Worm (Caenorhabditis elegans) whole organism, early embryonic: ENCODE results near the gene nhr-122.
"Not testable (repeated sequence)": the region's sequence is repeated elsewhere in the genome, so short reads cannot be mapped to it uniquely, and the experiment has no call there.

Source experiments
- B0310.2 ChIP-seq: sonication (generic microtip); optimal IDR thresholded peaks from 2 replicates; lab custom pipeline; 2016; ENCODE audit warnings: mild to moderate bottlenecking, missing genetic modification characterization, missing compliant biosample characterization
- F13C5.2 ChIP-seq: sonication (generic microtip); optimal IDR thresholded peaks from 2 replicates; lab custom pipeline; 2017; ENCODE audit warnings: mild to moderate bottlenecking, missing genetic modification characterization, inconsistent platforms, missing compliant biosample characterization
- aly-1 ChIP-seq: sonication (generic microtip); optimal IDR thresholded peaks from 2 replicates; lab custom pipeline; 2016; ENCODE audit warnings: missing genetic modification characterization, missing compliant biosample characterization
- ama-1 ChIP-seq: fragments of 150-350 bp; optimal IDR thresholded peaks from 2 replicates; lab custom pipeline; 2014
- ceh-13 ChIP-seq: fragments of 200-800 bp; sonication (Bioruptor generic); optimal IDR thresholded peaks from 2 replicates; lab custom pipeline; 2018; ENCODE audit warnings: mild to moderate bottlenecking, missing genetic modification characterization, missing compliant biosample characterization
- ceh-36 ChIP-seq: sonication (generic microtip); optimal IDR thresholded peaks from 2 replicates; lab custom pipeline; 2016; ENCODE audit warnings: missing genetic modification characterization, inconsistent platforms, missing compliant biosample characterization
- ets-7 ChIP-seq: sonication (generic microtip); optimal IDR thresholded peaks from 2 replicates; lab custom pipeline; 2016; ENCODE audit warnings: missing genotype, missing genetic modification characterization, missing compliant biosample characterization
- flt-1 ChIP-seq: fragments of 200-800 bp; sonication (Bioruptor generic); IDR thresholded peaks from 2 replicates; pipeline ENCODE4 v1.3.6; 2022; ENCODE audit warnings: missing genetic modification characterization, missing compliant biosample characterization
- hmbx-1 ChIP-seq: sonication (generic microtip); optimal IDR thresholded peaks from 2 replicates; lab custom pipeline; 2016; ENCODE audit warnings: mild to moderate bottlenecking, missing genetic modification characterization, missing compliant biosample characterization
- hmg-4 ChIP-seq: fragments of 200-800 bp; sonication (Bioruptor generic); optimal IDR thresholded peaks from 2 replicates; lab custom pipeline; 2018; ENCODE audit warnings: mild to moderate bottlenecking, missing genetic modification characterization, missing compliant biosample characterization
- hnd-1 ChIP-seq: sonication (generic microtip); optimal IDR thresholded peaks from 2 replicates; lab custom pipeline; 2016; ENCODE audit warnings: missing genetic modification characterization, missing compliant biosample characterization
- pes-1 ChIP-seq: fragments of 200-800 bp; sonication (Bioruptor generic); IDR thresholded peaks from 2 replicates; pipeline ENCODE4 v1.3.6; 2022; ENCODE audit warnings: missing genetic modification reagents, missing genetic modification characterization, missing compliant biosample characterization
- scrt-1 ChIP-seq: fragments of 200-800 bp; sonication (Bioruptor generic); IDR thresholded peaks from 2 replicates; pipeline ENCODE4 v1.3.6; 2022; ENCODE audit warnings: missing genetic modification characterization, missing compliant biosample characterization
- sea-1 ChIP-seq: fragments of 200-800 bp; sonication (Bioruptor generic); conservative IDR thresholded peaks from 2 replicates; pipeline ENCODE4 v1.3.6; 2022; ENCODE audit warnings: missing genetic modification characterization, missing compliant biosample characterization
- tbx-11 ChIP-seq: fragments of 200-800 bp; sonication (Bioruptor generic); IDR thresholded peaks from 2 replicates; pipeline ENCODE4 v1.3.6; 2022; ENCODE audit warnings: missing genetic modification characterization, missing compliant biosample characterization
- tbx-37 ChIP-seq: fragments of 200-800 bp; sonication (Bioruptor generic); conservative IDR thresholded peaks from 2 replicates; pipeline ENCODE4 v1.3.6; 2022; ENCODE audit warnings: missing genetic modification reagents, missing genetic modification characterization, missing compliant biosample characterization
- tra-4 ChIP-seq: sonication (generic microtip); optimal IDR thresholded peaks from 2 replicates; lab custom pipeline; 2017; ENCODE audit warnings: missing genetic modification characterization, missing compliant biosample characterization

nhr-122 gene

ce11 chrIV:1602936-1603457, 10.7 kb upstream of the nhr-122 start:
- no peak for TF ChIP-seq scrt-1
- no peak for TF ChIP-seq F13C5.2 (tag; lab: Kevin White, UChicago)
- TF ChIP-seq tra-4 (tag; lab: Kevin White, UChicago): no peak
- no peak for TF ChIP-seq hmg-4 (GFP tag; lab: Kevin White, UChicago)

DNA sequence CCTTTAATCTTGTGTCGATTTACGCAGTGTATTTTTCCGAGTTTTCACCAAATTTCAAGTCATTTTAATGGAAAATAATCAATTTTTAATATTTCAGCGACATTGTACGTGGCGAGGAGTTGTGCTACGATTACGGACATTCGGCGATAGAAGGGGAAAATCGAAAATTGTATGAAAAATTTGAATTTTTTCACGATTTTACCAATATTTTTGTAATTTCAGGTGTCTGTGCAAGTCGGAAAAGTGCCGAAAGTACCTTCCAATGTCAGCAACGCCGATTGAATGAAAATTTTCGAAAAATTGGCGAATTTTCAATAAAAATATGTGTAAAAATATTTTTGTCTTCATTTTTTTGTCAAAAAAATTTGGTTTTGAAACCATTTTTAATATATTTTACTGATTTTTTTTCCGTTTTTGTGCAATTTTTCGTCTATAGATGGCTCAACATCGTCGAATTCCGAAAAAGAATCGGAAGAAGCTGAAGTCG, 8.4 kb upstream of the nhr-122 start, which contains the start of gene Y41D4B.11:
TSS of gene Y41D4B.11 (plus strand) at position 437 of the 487 bp plus-strand sequence.
- TF ChIP-seq tbx-11 (GFP tag; lab: Robert Waterston, UW) (no peak), aly-1 (no peak), hmbx-1 (no peak), scrt-1 (no peak)

- TF ChIP-seq ets-7; ceh-13 (GFP tag; lab: Kevin White, UChicago); tra-4 (tag; lab: Kevin White, UChicago): not testable (repeated sequence)
These were observed 3.7 kb upstream of the nhr-122 start, which contains the start of gene dsl-3 for ce11 chrIV:1609973-1610372. Gene dsl-3 (plus strand): TSS chrIV:1610273.

DNA sequence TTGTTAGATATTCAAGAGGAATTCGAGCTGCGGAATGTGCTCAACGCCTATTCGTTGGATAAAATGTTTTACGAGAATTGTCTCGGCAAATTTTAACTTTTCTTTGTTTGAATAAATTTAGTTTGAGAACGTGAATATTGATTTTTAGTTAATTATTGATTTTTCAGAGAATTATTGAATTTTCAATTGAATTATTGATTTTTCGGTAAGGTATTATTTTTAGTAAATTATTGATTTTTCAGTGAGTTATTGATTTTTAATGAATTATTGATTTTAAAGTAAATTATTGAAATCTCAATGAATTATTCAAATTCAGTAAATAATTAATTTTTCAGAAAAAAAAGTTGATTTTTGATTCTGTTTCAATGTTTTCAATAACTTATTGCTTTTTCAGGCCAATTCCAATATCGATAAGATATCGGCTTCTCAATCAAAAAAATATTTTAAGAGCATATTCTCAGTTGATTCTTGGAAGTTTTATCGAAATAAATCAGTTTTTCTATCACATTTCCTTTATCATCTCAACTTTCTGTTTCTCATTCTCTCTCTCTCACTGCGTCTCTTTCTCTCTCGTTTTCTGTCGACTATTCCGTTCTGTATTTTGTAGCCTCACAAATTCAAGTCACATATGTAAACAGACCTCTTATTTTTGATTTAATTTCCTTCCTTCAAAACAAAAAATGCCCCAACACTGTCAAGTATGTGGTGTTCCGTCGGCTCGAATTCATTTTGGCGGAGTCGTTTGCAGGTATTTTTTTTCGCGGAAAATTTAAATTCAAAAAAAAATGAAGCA, 6.0 kb downstream of the nhr-122 start, which contains the start of gene nhr-92:
TSS of gene nhr-92 (plus strand) at position 576 of the 793 bp plus-strand sequence.
- TF ChIP-seq ets-7: no peak
- TF ChIP-seq tra-4 (tag; lab: Kevin White, UChicago): no peak
- TF ChIP-seq hnd-1: no peak
- TF ChIP-seq ama-1 (lab: Kevin White, UChicago): no peak
- no peak for TF ChIP-seq F13C5.2 (tag; lab: Kevin White, UChicago)
- no peak for TF ChIP-seq scrt-1
- no peak for TF ChIP-seq hmbx-1
- no peak for TF ChIP-seq pes-1 (GFP tag; lab: Robert Waterston, UW)
- no peak for TF ChIP-seq ceh-36 (tag; lab: Kevin White, UChicago)
- no peak for TF ChIP-seq sea-1 (GFP tag; lab: Robert Waterston, UW)
- no peak for TF ChIP-seq flt-1 (GFP tag; lab: Robert Waterston, UW)
- no peak for TF ChIP-seq tbx-11 (GFP tag; lab: Robert Waterston, UW)
- no peak for TF ChIP-seq hmg-4 (GFP tag; lab: Kevin White, UChicago)
- TF ChIP-seq ceh-13 (GFP tag; lab: Kevin White, UChicago): no peak
- no peak for TF ChIP-seq aly-1
- no peak for TF ChIP-seq tbx-37 (GFP tag; lab: Robert Waterston, UW)
- no peak for TF ChIP-seq B0310.2 (tag; lab: Kevin White, UChicago)

DNA sequence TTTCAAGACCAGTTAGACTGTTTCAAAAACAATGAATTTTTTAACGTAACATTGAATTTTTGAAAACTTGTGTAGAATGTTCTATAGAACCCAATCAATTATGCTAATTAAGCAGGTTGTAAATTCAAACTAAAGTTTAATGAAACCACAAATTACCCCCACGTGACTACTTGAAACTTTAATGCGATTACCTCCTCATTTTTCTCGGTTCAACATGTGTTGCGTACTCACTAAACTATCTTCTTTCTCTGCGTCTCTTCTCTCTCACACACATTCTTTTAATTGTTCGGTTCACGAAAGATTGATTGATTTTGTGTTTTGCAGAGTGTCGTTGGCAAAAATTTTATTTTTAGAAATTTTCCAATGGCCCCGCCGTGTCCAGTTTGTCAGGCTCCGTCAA, 10.0 kb downstream of the nhr-122 start, which contains the start of gene nhr-87:
TSS of gene nhr-87 (plus strand) at position 318 of the 400 bp plus-strand sequence.
- no peak for TF ChIP-seq aly-1
- no peak for TF ChIP-seq ceh-13 (GFP tag; lab: Kevin White, UChicago)
- TF ChIP-seq ama-1 (lab: Kevin White, UChicago): no peak

ce11 chrIV:1624447-1624846, 10.8 kb downstream of the nhr-122 start:
- TF ChIP-seq ama-1 (lab: Kevin White, UChicago) (no peak), tbx-37 (GFP tag; lab: Robert Waterston, UW) (no peak), hmbx-1 (no peak), F13C5.2 (tag; lab: Kevin White, UChicago) (no peak)

ce11 chrIV:1626342-1626855, 12.7 kb downstream of the nhr-122 start, which contains the start of gene nhr-146:
Gene nhr-146 (plus strand): TSS chrIV:1626805.
- no peak for TF ChIP-seq sea-1 (GFP tag; lab: Robert Waterston, UW)
- no peak for TF ChIP-seq F13C5.2 (tag; lab: Kevin White, UChicago)
- TF ChIP-seq ceh-13 (GFP tag; lab: Kevin White, UChicago): no peak
- no peak for TF ChIP-seq hnd-1
- no peak for TF ChIP-seq B0310.2 (tag; lab: Kevin White, UChicago)
- no peak for TF ChIP-seq scrt-1
- no peak for TF ChIP-seq pes-1 (GFP tag; lab: Robert Waterston, UW)
- TF ChIP-seq aly-1: no peak
- no peak for TF ChIP-seq ets-7
- TF ChIP-seq tbx-37 (GFP tag; lab: Robert Waterston, UW): no peak
- no peak for TF ChIP-seq hmg-4 (GFP tag; lab: Kevin White, UChicago)
- no peak for TF ChIP-seq tbx-11 (GFP tag; lab: Robert Waterston, UW)
- no peak for TF ChIP-seq ama-1 (lab: Kevin White, UChicago)

ce11 chrIV:1628281-1628680, 14.6 kb downstream of the nhr-122 start:
- TF ChIP-seq ceh-36 (tag; lab: Kevin White, UChicago): peak; percentile 61
- no peak for TF ChIP-seq tra-4 (tag; lab: Kevin White, UChicago)
